Fruit fly (Drosophila melanogaster): ENCODE results near the gene CG2983.

Gene CG2983

DNA sequence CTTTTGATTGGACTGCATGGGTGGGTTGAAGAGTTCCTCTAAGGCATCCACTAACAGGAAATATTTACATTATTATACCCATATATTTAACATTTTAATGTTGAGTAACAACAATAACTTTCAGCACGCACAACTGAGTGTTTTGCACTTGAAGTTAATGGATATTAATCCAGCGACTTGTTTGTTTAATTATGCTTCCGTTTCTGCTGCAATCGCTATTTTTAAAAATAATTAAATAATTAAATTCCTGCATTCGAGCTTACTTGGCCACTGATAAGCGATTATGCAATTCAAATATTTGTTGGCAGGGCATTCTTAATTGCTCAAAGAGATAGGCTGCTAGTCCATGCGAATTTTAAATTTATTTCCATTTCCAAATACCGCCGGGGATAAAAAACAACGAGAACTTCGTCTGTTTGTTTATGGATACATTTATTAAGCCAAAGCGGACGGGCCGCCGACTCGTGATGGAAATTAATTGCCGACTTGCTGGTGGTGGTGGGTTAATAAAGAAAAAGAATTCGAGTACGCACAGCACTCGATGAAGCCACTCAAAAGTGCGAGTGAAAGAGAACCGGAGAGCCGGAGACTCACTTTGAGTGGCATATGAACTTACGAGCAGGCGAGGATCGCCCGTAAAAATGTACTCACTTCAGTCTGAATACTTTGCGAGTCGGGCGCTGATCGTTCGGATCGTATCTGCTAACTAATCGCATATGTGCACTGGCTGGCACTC, 14.6 kb downstream of the CG2983 start (continued):
- TF ChIP-seq cwo (GFP tag; optimal IDR thresholded peaks at IDR 0.05) (peak; percentile 50), CG13624 (GFP tag; optimal IDR thresholded peaks at IDR 0.05) (no peak), cas (GFP tag; IDR thresholded peaks at IDR 0.05) (no peak), CG14667 (GFP tag; IDR thresholded peaks at IDR 0.05) (no peak), NC2α (GFP tag; optimal IDR thresholded peaks at IDR 0.05) (no peak), Oaz (GFP tag; IDR thresholded peaks at IDR 0.05) (no peak), ci (GFP tag; IDR thresholded peaks at IDR 0.05) (no peak; the same call in none of the 3 replicates), CG11695 (GFP tag; IDR thresholded peaks at IDR 0.05) (no peak; the same call in 2 of the 3 replicates), CG12391 (tag; optimal IDR thresholded peaks at IDR 0.05) (peak; percentile 6), CG34376 (GFP tag; optimal IDR thresholded peaks at IDR 0.05) (peak; percentile 53), Meics (GFP tag; optimal IDR thresholded peaks at IDR 0.05) (no peak), CG11093 (GFP tag; IDR thresholded peaks at IDR 0.05) (no peak), CG4707 (GFP tag; optimal IDR thresholded peaks at IDR 0.05) (no peak), CG13894 (tag; optimal IDR thresholded peaks at IDR 0.05) (peak; percentile 25), scrt (GFP tag; optimal IDR thresholded peaks at IDR 0.05) (no peak), CG13775 (GFP tag; optimal IDR thresholded peaks at IDR 0.05) (no peak), ara (GFP tag; IDR thresholded peaks at IDR 0.05) (no peak), kah (GFP tag; optimal IDR thresholded peaks at IDR 0.05) (peak; percentile 27), rib (GFP tag; IDR thresholded peaks at IDR 0.05) (no peak), CG2678 (tag; optimal IDR thresholded peaks at IDR 0.05) (peak; percentile 40), wek (GFP tag; optimal IDR thresholded peaks at IDR 0.05) (peak; percentile 39), CG5953 (GFP tag; IDR thresholded peaks at IDR 0.05) (no peak), z (GFP tag; IDR thresholded peaks at IDR 0.05) (peak; percentile 99), CG12155 (GFP tag; optimal IDR thresholded peaks at IDR 0.05) (no peak), Dfd (GFP tag; optimal IDR thresholded peaks at IDR 0.05) (no peak), Tbp (GFP tag; optimal IDR thresholded peaks at IDR 0.05) (no peak), dmrt11E (tag; optimal IDR thresholded peaks at IDR 0.05) (no peak), CG43689 (GFP tag; IDR thresholded peaks at IDR 0.05) (no peak), CG2202 (tag; optimal IDR thresholded peaks at IDR 0.05) (no peak), Ravus (GFP tag; IDR thresholded peaks at IDR 0.05) (no peak), CG8765 (GFP tag; IDR thresholded peaks at IDR 0.05) (no peak), YL-1 (GFP tag; optimal IDR thresholded peaks at IDR 0.05) (no peak), mld (GFP tag; IDR thresholded peaks at IDR 0.05; ENCODE audit: partially characterized antibody) (peak; percentile 62; the same call in 1 of the 3 replicates), CG30020 (tag; optimal IDR thresholded peaks at IDR 0.05) (no peak), tin (GFP tag; optimal IDR thresholded peaks at IDR 0.05) (no peak), Hsf (GFP tag; optimal IDR thresholded peaks at IDR 0.05) (no peak), CG17361 (GFP tag; IDR thresholded peaks at IDR 0.05) (0 out of 3 replicates have a peak, but pooled peaks have one; percentile 28), CG15696 (tag; optimal IDR thresholded peaks at IDR 0.05) (no peak), dysf (GFP tag; IDR thresholded peaks at IDR 0.05) (no peak), CG2116 (GFP tag; optimal IDR thresholded peaks at IDR 0.05) (no peak), CG13424 (tag; optimal IDR thresholded peaks at IDR 0.05) (no peak), CG3726 (GFP tag; IDR thresholded peaks at IDR 0.05) (no peak), ewg (GFP tag; optimal IDR thresholded peaks at IDR 0.05) (no peak), CG17612 (GFP tag; IDR thresholded peaks at IDR 0.05) (no peak), CG10431 (GFP tag; optimal IDR thresholded peaks at IDR 0.05) (no peak), CG3065 (GFP tag; optimal IDR thresholded peaks at IDR 0.05) (no peak), oc (tag; optimal IDR thresholded peaks at IDR 0.05) (no peak), CG34224 (GFP tag; IDR thresholded peaks at IDR 0.05; ENCODE audit: partially characterized antibody) (peak; percentile 58; the same call in 2 of the 3 replicates), dati (GFP tag; IDR thresholded peaks at IDR 0.05) (no peak), p53 (GFP tag; optimal IDR thresholded peaks at IDR 0.05) (no peak)

All from whole organism, embryonic.